Worm (Caenorhabditis elegans): ENCODE results near the gene F44D12.8.

F44D12.8 gene

ce11 chrIV:9998487-9999218, 24.4 kb upstream of the F44D12.8 start, which contains the start of gene pyp-1:
Gene pyp-1, minus strand, starts transcription at chrIV:9998925.
- TF ChIP-seq tab-1 (GFP tag; IDR thresholded peaks at IDR 0.05) (no peak), med-1 (GFP tag; optimal IDR thresholded peaks at IDR 0.05; ENCODE audit: insufficient read depth) (no peak), ztf-29 (GFP tag; IDR thresholded peaks at IDR 0.05) (no peak)

DNA sequence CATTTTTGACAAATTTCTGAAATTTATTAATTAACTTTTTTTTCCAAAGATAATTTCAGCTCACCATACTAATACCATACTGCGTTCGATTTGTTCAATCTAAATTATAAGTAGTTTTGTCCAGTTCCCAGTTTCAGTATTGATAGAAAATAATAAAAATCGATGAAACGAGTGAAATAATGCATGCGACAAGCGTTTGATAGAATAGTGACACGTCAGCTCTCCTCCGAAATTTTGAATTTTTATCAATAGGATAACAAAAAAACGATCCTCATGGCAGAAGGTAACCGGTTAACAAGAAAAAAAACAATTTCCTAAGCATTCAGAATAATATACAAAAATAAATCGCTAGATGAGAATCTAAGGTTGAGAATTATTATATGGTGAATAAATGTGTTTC, 21.3 kb upstream of the F44D12.8 start, which contains the start of gene C47E12.3:
TSS of gene C47E12.3 (minus strand) at position 101 of the 400 bp plus-strand sequence.
- TF ChIP-seq ztf-23 (GFP tag; IDR thresholded peaks at IDR 0.05): no peak
- TF ChIP-seq ztf-29 (GFP tag; IDR thresholded peaks at IDR 0.05): no peak
- TF ChIP-seq tab-1 (GFP tag; IDR thresholded peaks at IDR 0.05): no peak
- no peak for TF ChIP-seq ref-1 (GFP tag; conservative IDR thresholded peaks at IDR 0.05)
- TF ChIP-seq cog-1 (tag; optimal IDR thresholded peaks at IDR 0.05): no peak
- no peak for TF ChIP-seq T22C8.4 (GFP tag; IDR thresholded peaks at IDR 0.05)

ce11 chrIV:10003372-10003771, 19.7 kb upstream of the F44D12.8 start, which contains the start of the genes C47E12.2 and sars-1:
Gene C47E12.2, minus strand, starts transcription at chrIV:10003502.
Gene sars-1, plus strand, starts transcription at chrIV:10003726.
- TF ChIP-seq flt-1 (GFP tag; IDR thresholded peaks at IDR 0.05) (no peak), cog-1 (tag; optimal IDR thresholded peaks at IDR 0.05) (no peak), med-1 (GFP tag; optimal IDR thresholded peaks at IDR 0.05; ENCODE audit: insufficient read depth) (no peak), klf-2 (GFP tag; conservative IDR thresholded peaks at IDR 0.05) (no peak), T22C8.4 (GFP tag; IDR thresholded peaks at IDR 0.05) (no peak), ztf-23 (GFP tag; IDR thresholded peaks at IDR 0.05) (no peak), ref-1 (GFP tag; conservative IDR thresholded peaks at IDR 0.05) (no peak), ztf-29 (GFP tag; IDR thresholded peaks at IDR 0.05) (no peak), tab-1 (GFP tag; IDR thresholded peaks at IDR 0.05) (no peak)

DNA sequence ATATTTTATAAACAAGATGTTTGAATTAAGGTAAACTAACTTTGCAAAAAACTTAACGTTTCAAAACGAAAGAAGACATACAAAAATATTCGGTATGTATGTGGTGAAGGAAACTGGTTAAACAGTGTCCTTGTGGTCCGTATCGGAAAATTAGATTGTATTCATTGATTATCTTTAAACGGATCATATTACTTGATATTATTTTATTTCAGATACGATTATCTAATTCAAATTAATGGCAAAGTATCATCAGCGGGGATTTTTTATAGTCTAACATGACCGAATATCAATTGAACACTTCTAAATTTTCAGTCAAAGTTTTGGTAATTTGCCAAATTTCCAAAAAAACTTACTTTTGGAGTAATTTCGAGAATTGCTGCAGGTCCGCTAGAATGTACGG, 16.3 kb upstream of the F44D12.8 start, which contains the start of gene C47E12.13:
TSS of gene C47E12.13 (minus strand) at position 101 of the 400 bp plus-strand sequence.
- TF ChIP-seq tab-1 (GFP tag; IDR thresholded peaks at IDR 0.05) (no peak), ztf-29 (GFP tag; IDR thresholded peaks at IDR 0.05) (no peak), med-1 (GFP tag; optimal IDR thresholded peaks at IDR 0.05; ENCODE audit: insufficient read depth) (no peak), klf-2 (GFP tag; conservative IDR thresholded peaks at IDR 0.05) (no peak), cog-1 (tag; optimal IDR thresholded peaks at IDR 0.05) (no peak), T22C8.4 (GFP tag; IDR thresholded peaks at IDR 0.05) (no peak), ztf-23 (GFP tag; IDR thresholded peaks at IDR 0.05) (no peak), ref-1 (GFP tag; conservative IDR thresholded peaks at IDR 0.05) (no peak), flt-1 (GFP tag; IDR thresholded peaks at IDR 0.05) (no peak)

ce11 chrIV:10007758-10008157, 15.3 kb upstream of the F44D12.8 start:
- TF ChIP-seq T22C8.4 (GFP tag; IDR thresholded peaks at IDR 0.05) (no peak), ztf-23 (GFP tag; IDR thresholded peaks at IDR 0.05) (no peak), ref-1 (GFP tag; conservative IDR thresholded peaks at IDR 0.05) (no peak)

DNA sequence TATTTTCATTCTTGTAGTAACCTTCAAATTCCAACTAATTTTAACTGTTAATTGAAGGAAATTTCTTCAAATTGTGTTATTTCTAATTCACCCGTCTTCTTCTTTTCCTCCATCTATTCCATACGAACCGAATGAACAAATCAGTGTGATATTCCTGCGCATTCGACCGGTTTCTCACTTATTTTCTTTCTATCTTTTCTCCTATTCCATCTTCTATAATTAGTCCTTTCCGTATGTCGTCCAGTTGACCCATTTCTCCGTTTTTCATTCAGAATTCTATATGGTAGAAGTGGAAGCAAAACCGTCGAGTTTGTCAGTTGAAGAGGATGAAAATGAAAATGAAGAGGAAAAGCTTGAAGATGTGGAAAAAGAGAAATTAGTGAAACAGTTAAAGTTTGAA, 13.6 kb upstream of the F44D12.8 start, which contains the start of gene magu-4:
TSS of gene magu-4 (plus strand) at position 218 of the 400 bp plus-strand sequence.
- TF ChIP-seq ztf-29 (GFP tag; IDR thresholded peaks at IDR 0.05): no peak
- TF ChIP-seq ztf-23 (GFP tag; IDR thresholded peaks at IDR 0.05): no peak
- no peak for TF ChIP-seq klf-2 (GFP tag; conservative IDR thresholded peaks at IDR 0.05)
- TF ChIP-seq tab-1 (GFP tag; IDR thresholded peaks at IDR 0.05): no peak
- TF ChIP-seq med-1 (GFP tag; optimal IDR thresholded peaks at IDR 0.05; ENCODE audit: insufficient read depth): no peak

- TF ChIP-seq ztf-29 (GFP tag; IDR thresholded peaks at IDR 0.05) (no peak), klf-2 (GFP tag; conservative IDR thresholded peaks at IDR 0.05) (no peak), flt-1 (GFP tag; IDR thresholded peaks at IDR 0.05) (no peak), T22C8.4 (GFP tag; IDR thresholded peaks at IDR 0.05) (no peak), ztf-23 (GFP tag; IDR thresholded peaks at IDR 0.05) (no peak), tab-1 (GFP tag; IDR thresholded peaks at IDR 0.05) (no peak), med-1 (GFP tag; optimal IDR thresholded peaks at IDR 0.05; ENCODE audit: insufficient read depth) (no peak), ref-1 (GFP tag; conservative IDR thresholded peaks at IDR 0.05) (no peak), cog-1 (tag; optimal IDR thresholded peaks at IDR 0.05) (no peak)
Observed at ce11 chrIV:10016977-10017376, 6.1 kb upstream of the F44D12.8 start, which contains the start of gene ent-7. Gene ent-7, plus strand, starts transcription at chrIV:10017277.

DNA sequence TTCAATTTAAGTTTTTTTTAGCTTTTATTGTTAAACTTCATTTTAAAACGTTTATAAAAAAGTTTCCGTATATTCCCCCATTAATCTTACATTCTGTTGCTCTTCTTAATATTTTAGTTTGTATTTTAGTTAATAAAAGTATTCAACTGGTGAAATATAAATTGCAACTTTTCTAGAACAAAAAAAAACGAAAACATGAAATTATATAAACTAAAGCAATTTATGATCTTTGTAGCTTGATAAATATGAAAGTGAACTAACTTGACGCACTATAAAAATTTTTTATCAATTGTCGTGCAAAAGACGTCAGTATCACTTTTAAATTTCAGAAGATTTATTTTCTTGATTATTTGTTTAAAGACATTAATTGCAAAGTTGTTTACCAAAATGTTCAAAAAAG, 5.5 kb upstream of the F44D12.8 start, which contains the start of gene F44D12.2:
TSS of gene F44D12.2 (minus strand) at position 101 of the 400 bp plus-strand sequence.
- TF ChIP-seq klf-2 (GFP tag; conservative IDR thresholded peaks at IDR 0.05): no peak
- TF ChIP-seq ref-1 (GFP tag; conservative IDR thresholded peaks at IDR 0.05): no peak
- TF ChIP-seq tab-1 (GFP tag; IDR thresholded peaks at IDR 0.05): no peak
- TF ChIP-seq T22C8.4 (GFP tag; IDR thresholded peaks at IDR 0.05): no peak
- TF ChIP-seq flt-1 (GFP tag; IDR thresholded peaks at IDR 0.05): no peak
- TF ChIP-seq med-1 (GFP tag; optimal IDR thresholded peaks at IDR 0.05; ENCODE audit: insufficient read depth): no peak
- TF ChIP-seq ztf-29 (GFP tag; IDR thresholded peaks at IDR 0.05): no peak
- no peak for TF ChIP-seq cog-1 (tag; optimal IDR thresholded peaks at IDR 0.05)
- no peak for TF ChIP-seq ztf-23 (GFP tag; IDR thresholded peaks at IDR 0.05)

DNA sequence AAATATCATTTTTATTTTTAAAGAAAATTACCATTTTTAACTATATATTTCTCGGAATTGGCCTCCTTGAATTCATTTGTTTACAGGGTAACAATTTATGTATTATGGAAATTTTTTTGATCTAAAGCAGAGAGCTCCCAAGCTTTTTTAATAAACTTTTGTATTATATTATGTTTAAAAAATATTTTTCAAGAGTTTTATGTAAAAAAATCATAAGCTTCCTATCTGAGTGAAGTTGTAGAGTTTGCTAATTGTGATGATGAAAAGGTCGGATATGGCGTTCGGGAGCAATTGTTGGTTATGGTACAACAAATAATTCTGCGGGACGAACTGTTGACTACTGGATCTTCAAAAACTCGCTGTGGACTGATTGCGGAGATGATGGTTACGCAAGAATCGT, 1.8 kb upstream of the F44D12.8 start, which contains the start of gene F44D12.19:
TSS of gene F44D12.19 (plus strand) at position 301 of the 400 bp plus-strand sequence.
- TF ChIP-seq med-1 (GFP tag; optimal IDR thresholded peaks at IDR 0.05; ENCODE audit: insufficient read depth) (no peak), ztf-23 (GFP tag; IDR thresholded peaks at IDR 0.05) (no peak), ztf-29 (GFP tag; IDR thresholded peaks at IDR 0.05) (no peak)

- TF ChIP-seq ztf-29 (GFP tag; IDR thresholded peaks at IDR 0.05) (no peak), med-1 (GFP tag; optimal IDR thresholded peaks at IDR 0.05; ENCODE audit: insufficient read depth) (no peak), cog-1 (tag; optimal IDR thresholded peaks at IDR 0.05) (no peak), ztf-23 (GFP tag; IDR thresholded peaks at IDR 0.05) (no peak), tab-1 (GFP tag; IDR thresholded peaks at IDR 0.05) (no peak), ref-1 (GFP tag; conservative IDR thresholded peaks at IDR 0.05) (no peak)
Observed at ce11 chrIV:10026129-10026528, 3.0 kb downstream of the F44D12.8 start.
